Worm (Caenorhabditis elegans) whole organism, early embryonic: ENCODE results near the gene egl-26.

Source experiments
- B0310.2 ChIP-seq: sonication (generic microtip); optimal IDR thresholded peaks from 2 replicates; lab custom pipeline; 2016; ENCODE audit warnings: mild to moderate bottlenecking, missing genetic modification characterization, missing compliant biosample characterization
- F13C5.2 ChIP-seq: sonication (generic microtip); optimal IDR thresholded peaks from 2 replicates; lab custom pipeline; 2017; ENCODE audit warnings: mild to moderate bottlenecking, missing genetic modification characterization, inconsistent platforms, missing compliant biosample characterization
- aly-1 ChIP-seq: sonication (generic microtip); optimal IDR thresholded peaks from 2 replicates; lab custom pipeline; 2016; ENCODE audit warnings: missing genetic modification characterization, missing compliant biosample characterization
- ama-1 ChIP-seq: fragments of 150-350 bp; optimal IDR thresholded peaks from 2 replicates; lab custom pipeline; 2014
- ceh-13 ChIP-seq: fragments of 200-800 bp; sonication (Bioruptor generic); optimal IDR thresholded peaks from 2 replicates; lab custom pipeline; 2018; ENCODE audit warnings: mild to moderate bottlenecking, missing genetic modification characterization, missing compliant biosample characterization
- ceh-36 ChIP-seq: sonication (generic microtip); optimal IDR thresholded peaks from 2 replicates; lab custom pipeline; 2016; ENCODE audit warnings: missing genetic modification characterization, inconsistent platforms, missing compliant biosample characterization
- ets-7 ChIP-seq: sonication (generic microtip); optimal IDR thresholded peaks from 2 replicates; lab custom pipeline; 2016; ENCODE audit warnings: missing genotype, missing genetic modification characterization, missing compliant biosample characterization
- flt-1 ChIP-seq: fragments of 200-800 bp; sonication (Bioruptor generic); IDR thresholded peaks from 2 replicates; pipeline ENCODE4 v1.3.6; 2022; ENCODE audit warnings: missing genetic modification characterization, missing compliant biosample characterization
- hmbx-1 ChIP-seq: sonication (generic microtip); optimal IDR thresholded peaks from 2 replicates; lab custom pipeline; 2016; ENCODE audit warnings: mild to moderate bottlenecking, missing genetic modification characterization, missing compliant biosample characterization
- hmg-4 ChIP-seq: fragments of 200-800 bp; sonication (Bioruptor generic); optimal IDR thresholded peaks from 2 replicates; lab custom pipeline; 2018; ENCODE audit warnings: mild to moderate bottlenecking, missing genetic modification characterization, missing compliant biosample characterization
- hnd-1 ChIP-seq: sonication (generic microtip); optimal IDR thresholded peaks from 2 replicates; lab custom pipeline; 2016; ENCODE audit warnings: missing genetic modification characterization, missing compliant biosample characterization
- pes-1 ChIP-seq: fragments of 200-800 bp; sonication (Bioruptor generic); IDR thresholded peaks from 2 replicates; pipeline ENCODE4 v1.3.6; 2022; ENCODE audit warnings: missing genetic modification reagents, missing genetic modification characterization, missing compliant biosample characterization
- scrt-1 ChIP-seq: fragments of 200-800 bp; sonication (Bioruptor generic); IDR thresholded peaks from 2 replicates; pipeline ENCODE4 v1.3.6; 2022; ENCODE audit warnings: missing genetic modification characterization, missing compliant biosample characterization
- sea-1 ChIP-seq: fragments of 200-800 bp; sonication (Bioruptor generic); conservative IDR thresholded peaks from 2 replicates; pipeline ENCODE4 v1.3.6; 2022; ENCODE audit warnings: missing genetic modification characterization, missing compliant biosample characterization
- tbx-11 ChIP-seq: fragments of 200-800 bp; sonication (Bioruptor generic); IDR thresholded peaks from 2 replicates; pipeline ENCODE4 v1.3.6; 2022; ENCODE audit warnings: missing genetic modification characterization, missing compliant biosample characterization
- tbx-37 ChIP-seq: fragments of 200-800 bp; sonication (Bioruptor generic); conservative IDR thresholded peaks from 2 replicates; pipeline ENCODE4 v1.3.6; 2022; ENCODE audit warnings: missing genetic modification reagents, missing genetic modification characterization, missing compliant biosample characterization
- tra-4 ChIP-seq: sonication (generic microtip); optimal IDR thresholded peaks from 2 replicates; lab custom pipeline; 2017; ENCODE audit warnings: missing genetic modification characterization, missing compliant biosample characterization

egl-26 gene

DNA sequence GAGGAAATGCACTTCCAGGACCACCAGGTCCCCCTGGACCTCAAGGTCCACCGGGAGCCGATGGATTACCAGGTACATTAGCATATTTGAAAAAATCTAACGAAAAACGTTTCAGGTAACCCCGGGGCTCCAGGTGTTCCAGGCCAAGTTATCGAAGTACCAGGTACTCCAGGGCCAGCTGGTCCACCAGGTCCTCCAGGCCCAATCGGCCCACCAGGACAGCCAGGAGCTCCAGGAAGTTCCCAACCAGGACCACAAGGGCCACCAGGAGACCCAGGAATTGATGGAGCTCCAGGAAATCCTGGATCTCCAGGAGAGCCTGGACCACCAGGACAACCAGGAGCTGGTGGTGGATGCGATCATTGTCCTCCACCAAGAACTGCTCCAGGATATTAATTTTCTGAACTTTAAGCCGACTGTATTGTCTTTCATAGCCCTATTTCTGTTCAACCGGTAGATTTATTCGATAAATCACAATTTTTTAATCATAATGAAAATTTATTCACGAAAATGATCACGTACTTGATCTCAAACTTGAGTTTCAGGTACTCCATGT lies 36.0 kb downstream of the egl-26 start:
- TF ChIP-seq ets-7 (tag; lab: Kevin White, UChicago) (no peak), ceh-13 (GFP tag; lab: Kevin White, UChicago) (no peak), tbx-37 (GFP tag; lab: Robert Waterston, UW) (no peak)

DNA sequence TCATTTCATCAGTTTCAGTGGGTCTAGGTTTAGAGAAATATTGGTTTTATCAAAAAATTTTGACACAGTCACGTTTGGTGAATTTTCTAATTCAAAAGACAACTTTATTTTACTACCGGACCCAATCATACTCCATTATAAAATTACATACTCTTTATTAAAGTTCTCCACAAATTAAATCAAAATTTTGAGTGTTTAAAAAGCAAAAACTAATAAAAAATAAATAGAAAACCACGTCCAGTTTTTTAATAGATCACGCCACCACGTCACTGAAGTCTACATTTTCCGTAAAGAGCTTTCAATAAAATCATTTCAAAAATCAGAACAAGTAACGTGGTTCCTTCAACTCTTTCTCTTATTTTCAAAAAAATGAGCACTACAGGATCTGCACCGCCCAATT lies 36.4 kb downstream of the egl-26 start, which contains the start of gene txt-1:
txt-1 (plus strand) TSS at position 301 of the 400 bp plus-strand sequence.
- no peak for TF ChIP-seq scrt-1 (GFP tag; lab: Robert Waterston, UW)
- no peak for TF ChIP-seq hnd-1
- no peak for TF ChIP-seq ceh-13 (GFP tag; lab: Kevin White, UChicago)
- TF ChIP-seq ama-1: no peak
- no peak for TF ChIP-seq hmg-4 (GFP tag; lab: Kevin White, UChicago)
- no peak for TF ChIP-seq sea-1 (GFP tag; lab: Robert Waterston, UW)
- no peak for TF ChIP-seq ets-7 (tag; lab: Kevin White, UChicago)
- TF ChIP-seq B0310.2: no peak
- TF ChIP-seq tbx-37 (GFP tag; lab: Robert Waterston, UW): no peak

- TF ChIP-seq hmg-4 (GFP tag; lab: Kevin White, UChicago): no peak
- TF ChIP-seq pes-1 (GFP tag; lab: Robert Waterston, UW): no peak
- no peak for TF ChIP-seq ama-1
- no peak for TF ChIP-seq sea-1 (GFP tag; lab: Robert Waterston, UW)
- TF ChIP-seq F13C5.2 (tag; lab: Kevin White, UChicago): no peak
- TF ChIP-seq tra-4 (tag; lab: Kevin White, UChicago): no peak
- TF ChIP-seq ceh-13 (GFP tag; lab: Kevin White, UChicago): no peak
- TF ChIP-seq B0310.2: no peak
- TF ChIP-seq tbx-11 (GFP tag; lab: Robert Waterston, UW): no peak
- no peak for TF ChIP-seq aly-1 (tag; lab: Kevin White, UChicago)
- no peak for TF ChIP-seq ets-7 (tag; lab: Kevin White, UChicago)
These were observed 38.2 kb downstream of the egl-26 start for ce11 chrII:107703-108102.

ce11 chrII:108865-109264 lies 39.4 kb downstream of the egl-26 start, which contains the start of gene C50D2.2:
C50D2.2 (plus strand) TSS chrII:109165.
- TF ChIP-seq hmbx-1 (tag; lab: Kevin White, UChicago): no peak
- no peak for TF ChIP-seq ceh-13 (GFP tag; lab: Kevin White, UChicago)
- TF ChIP-seq sea-1 (GFP tag; lab: Robert Waterston, UW): no peak
- no peak for TF ChIP-seq flt-1 (GFP tag; lab: Robert Waterston, UW)
- TF ChIP-seq tbx-11 (GFP tag; lab: Robert Waterston, UW): no peak
- no peak for TF ChIP-seq aly-1 (tag; lab: Kevin White, UChicago)
- no peak for TF ChIP-seq tbx-37 (GFP tag; lab: Robert Waterston, UW)
- no peak for TF ChIP-seq hnd-1
- no peak for TF ChIP-seq ets-7 (tag; lab: Kevin White, UChicago)
- TF ChIP-seq F13C5.2 (tag; lab: Kevin White, UChicago): no peak
- no peak for TF ChIP-seq ama-1
- no peak for TF ChIP-seq scrt-1 (GFP tag; lab: Robert Waterston, UW)
- no peak for TF ChIP-seq ceh-36 (tag; lab: Kevin White, UChicago)
- no peak for TF ChIP-seq hmg-4 (GFP tag; lab: Kevin White, UChicago)
- TF ChIP-seq pes-1 (GFP tag; lab: Robert Waterston, UW): no peak
- TF ChIP-seq B0310.2: no peak
- no peak for TF ChIP-seq tra-4 (tag; lab: Kevin White, UChicago)

- TF ChIP-seq B0310.2: no peak
- TF ChIP-seq ets-7 (tag; lab: Kevin White, UChicago): no peak
- TF ChIP-seq hmg-4 (GFP tag; lab: Kevin White, UChicago): no peak
- no peak for TF ChIP-seq tbx-11 (GFP tag; lab: Robert Waterston, UW)
- no peak for TF ChIP-seq scrt-1 (GFP tag; lab: Robert Waterston, UW)
- TF ChIP-seq hmbx-1 (tag; lab: Kevin White, UChicago): no peak
- TF ChIP-seq pes-1 (GFP tag; lab: Robert Waterston, UW): no peak
- no peak for TF ChIP-seq sea-1 (GFP tag; lab: Robert Waterston, UW)
- no peak for TF ChIP-seq flt-1 (GFP tag; lab: Robert Waterston, UW)
- TF ChIP-seq tbx-37 (GFP tag; lab: Robert Waterston, UW): no peak
- no peak for TF ChIP-seq hnd-1
- no peak for TF ChIP-seq aly-1 (tag; lab: Kevin White, UChicago)
- no peak for TF ChIP-seq F13C5.2 (tag; lab: Kevin White, UChicago)
- no peak for TF ChIP-seq ama-1
- no peak for TF ChIP-seq ceh-13 (GFP tag; lab: Kevin White, UChicago)
- no peak for TF ChIP-seq tra-4 (tag; lab: Kevin White, UChicago)
- TF ChIP-seq ceh-36 (tag; lab: Kevin White, UChicago): no peak
These were observed 41.8 kb downstream of the egl-26 start, which contains the start of gene C50D2.1 for ce11 chrII:111267-111666. C50D2.1 (plus strand) TSS chrII:111567.

- TF ChIP-seq tbx-37 (GFP tag; lab: Robert Waterston, UW) (no peak), tbx-11 (GFP tag; lab: Robert Waterston, UW) (no peak), ceh-13 (GFP tag; lab: Kevin White, UChicago) (no peak), pes-1 (GFP tag; lab: Robert Waterston, UW) (no peak), aly-1 (tag; lab: Kevin White, UChicago) (no peak), ama-1 (no peak), flt-1 (GFP tag; lab: Robert Waterston, UW) (no peak), hnd-1 (no peak)
These were observed 42.8 kb downstream of the egl-26 start for ce11 chrII:112231-112630.

DNA sequence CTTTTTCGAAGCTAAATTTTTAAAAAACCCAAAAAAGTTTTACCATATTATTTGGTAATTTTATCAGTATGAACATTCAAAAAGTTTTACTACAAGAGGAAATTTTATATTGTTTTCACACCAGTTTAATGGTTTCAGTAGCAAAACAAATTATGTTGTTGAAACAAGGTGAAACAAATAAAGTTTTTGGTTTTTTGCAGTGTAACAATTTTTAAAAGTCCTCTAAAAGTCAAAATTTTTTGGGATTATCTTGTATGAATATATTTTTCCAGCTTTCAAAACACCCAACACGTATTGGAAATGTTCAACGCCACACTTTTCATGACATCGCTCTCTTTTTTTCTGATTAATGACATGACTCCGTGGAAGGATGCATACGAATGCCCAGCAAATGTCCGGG lies 47.5 kb downstream of the egl-26 start, which contains the start of gene srt-54:
srt-54 (plus strand) TSS at position 301 of the 400 bp plus-strand sequence.
- TF ChIP-seq aly-1 (tag; lab: Kevin White, UChicago): no peak
- no peak for TF ChIP-seq sea-1 (GFP tag; lab: Robert Waterston, UW)
- no peak for TF ChIP-seq tbx-37 (GFP tag; lab: Robert Waterston, UW)
- no peak for TF ChIP-seq ceh-13 (GFP tag; lab: Kevin White, UChicago)
